Fruit fly (Drosophila melanogaster): ENCODE results near the gene Mical.

- no peak for TF ChIP-seq pan (optimal IDR thresholded peaks at IDR 0.05)
- TF ChIP-seq ey (GFP tag; optimal IDR thresholded peaks at IDR 0.05): no peak
- no peak for TF ChIP-seq Myc (optimal IDR thresholded peaks at IDR 0.05)
- no peak for TF ChIP-seq usp (GFP tag; optimal IDR thresholded peaks at IDR 0.05)
- no peak for TF ChIP-seq Dfd (GFP tag; optimal IDR thresholded peaks at IDR 0.05)
Measured at dm6 chr3R:10059952-10060351, 17.3 kb upstream of the Mical start, which contains the start of gene Npc2c.

Data from whole organism, wandering third instar larva.